Worm (Caenorhabditis elegans) whole organism, young adult: ENCODE data around the gene soc-1.

ENCODE experiments used
- B0261.1 ChIP-seq: sonication (generic microtip); optimal IDR thresholded peaks from 2 replicates; lab custom pipeline; 2016; ENCODE audit warnings: mild to moderate bottlenecking, missing genetic modification characterization, moderate library complexity, missing compliant biosample characterization
- B0336.3 ChIP-seq: fragments of 200-800 bp; sonication (Bioruptor generic); IDR thresholded peaks from 2 replicates; pipeline ENCODE4 v1.3.6; 2022; ENCODE audit warnings: missing genetic modification characterization, missing compliant biosample characterization
- C17E4.6 ChIP-seq: fragments of 200-800 bp; sonication (Bioruptor generic); IDR thresholded peaks from 2 replicates; pipeline ENCODE4 v1.3.6; 2022; ENCODE audit warnings: missing genetic modification reagents, missing genetic modification characterization, missing compliant biosample characterization
- F57C9.4 ChIP-seq: sonication (generic microtip); optimal IDR thresholded peaks from 2 replicates; lab custom pipeline; 2017; ENCODE audit warnings: mild to moderate bottlenecking, missing genetic modification characterization, missing compliant biosample characterization
- K12H6.12 ChIP-seq: fragments of 200-800 bp; sonication (Bioruptor generic); optimal IDR thresholded peaks from 2 replicates; lab custom pipeline; 2018; ENCODE audit warnings: mild to moderate bottlenecking, missing genetic modification characterization, missing compliant biosample characterization
- Y53G8AR.9 ChIP-seq: fragments of 200-800 bp; sonication (Bioruptor generic); conservative IDR thresholded peaks from 2 replicates; pipeline ENCODE4 v1.3.6; 2022; ENCODE audit warnings: missing genetic modification reagents, missing genetic modification characterization, missing compliant biosample characterization
- aptf-2 ChIP-seq: fragments of 200-800 bp; sonication (Bioruptor generic); conservative IDR thresholded peaks from 2 replicates; pipeline ENCODE4 v1.3.6; 2022; ENCODE audit warnings: missing genetic modification reagents, missing genetic modification characterization, missing compliant biosample characterization
- atf-7 ChIP-seq: sonication (generic microtip); optimal IDR thresholded peaks from 2 replicates; lab custom pipeline; 2017; ENCODE audit warnings: mild to moderate bottlenecking, missing genetic modification characterization, missing compliant biosample characterization
- ccch-3 ChIP-seq: fragments of 200-800 bp; sonication (Bioruptor generic); optimal IDR thresholded peaks from 2 replicates; lab custom pipeline; 2018; ENCODE audit warnings: mild to moderate bottlenecking, missing genetic modification characterization, missing compliant biosample characterization
- cebp-1 ChIP-seq, 2 experiments: fragments of 200-800 bp in 1 of 2; sonication (Bioruptor generic) in 1 of 2; sonication (generic microtip) in 1 of 2; IDR thresholded peaks in 1 of 2; optimal IDR thresholded peaks in 1 of 2; 2 replicates each; pipeline versions ENCODE4 v1.3.6 to Lab custom; 2017 to 2022; ENCODE audit warnings: missing compliant biosample characterization in 2 of 2, missing genetic modification characterization in 2 of 2, mild to moderate bottlenecking in 1 of 2, missing genetic modification reagents in 1 of 2, moderate library complexity in 1 of 2
- cebp-2 ChIP-seq: fragments of 200-800 bp; sonication (Bioruptor generic); IDR thresholded peaks from 2 replicates; pipeline ENCODE4 v1.3.6; 2022; ENCODE audit warnings: missing genetic modification characterization, missing compliant biosample characterization
- chd-7 ChIP-seq: sonication (generic microtip); optimal IDR thresholded peaks from 2 replicates; lab custom pipeline; 2016; ENCODE audit warnings: mild to moderate bottlenecking, missing genetic modification characterization, moderate library complexity, missing compliant biosample characterization
- egrh-3 ChIP-seq: fragments of 200-800 bp; sonication (Bioruptor generic); IDR thresholded peaks from 2 replicates; pipeline ENCODE4 v1.3.6; 2022; ENCODE audit warnings: missing genetic modification reagents, missing genetic modification characterization, missing compliant biosample characterization
- hlh-12 ChIP-seq: sonication (generic microtip); optimal IDR thresholded peaks from 2 replicates; lab custom pipeline; 2016; ENCODE audit warnings: missing genetic modification characterization, missing compliant biosample characterization
- hlh-26 ChIP-seq: fragments of 200-800 bp; sonication (Bioruptor generic); conservative IDR thresholded peaks from 2 replicates; pipeline ENCODE4 v1.3.6; 2022; ENCODE audit warnings: missing genetic modification reagents, missing genetic modification characterization, missing compliant biosample characterization
- hmg-20 ChIP-seq: fragments of 200-800 bp; sonication (Bioruptor generic); IDR thresholded peaks from 2 replicates; pipeline ENCODE4 v1.3.6; 2022; ENCODE audit warnings: missing genetic modification reagents, missing genetic modification characterization, missing compliant biosample characterization
- let-607 ChIP-seq, 2 experiments: fragments of 200-800 bp in 1 of 2; sonication (Bioruptor generic) in 1 of 2; sonication (generic microtip) in 1 of 2; optimal IDR thresholded peaks; 2 replicates each; lab custom pipeline; 2016 to 2018; ENCODE audit warnings: mild to moderate bottlenecking in 2 of 2, missing compliant biosample characterization in 2 of 2, missing genetic modification characterization in 2 of 2, moderate library complexity in 2 of 2, missing genotype in 1 of 2
- lin-26 ChIP-seq: fragments of 200-800 bp; sonication (Bioruptor generic); IDR thresholded peaks from 2 replicates; pipeline ENCODE4 v1.3.6; 2022; ENCODE audit warnings: missing genetic modification reagents, missing genetic modification characterization, missing compliant biosample characterization
- lin-40 ChIP-seq: sonication (generic microtip); optimal IDR thresholded peaks from 2 replicates; lab custom pipeline; 2016; ENCODE audit warnings: missing genetic modification characterization, mild to moderate bottlenecking, missing compliant biosample characterization, missing genotype, missing genetic modification reagents
- lsl-1 ChIP-seq: fragments of 200-800 bp; sonication (Bioruptor generic); optimal IDR thresholded peaks from 2 replicates; lab custom pipeline; 2018; ENCODE audit warnings: mild to moderate bottlenecking, missing genetic modification characterization, moderate library complexity, missing compliant biosample characterization
- madf-3 ChIP-seq: fragments of 200-800 bp; sonication (Bioruptor generic); IDR thresholded peaks from 2 replicates; pipeline ENCODE4 v1.3.6; 2022; ENCODE audit warnings: missing genetic modification reagents, missing genetic modification characterization, missing compliant biosample characterization
- madf-8 ChIP-seq: fragments of 200-800 bp; sonication (Bioruptor generic); conservative IDR thresholded peaks from 2 replicates; pipeline ENCODE4 v1.3.6; 2022; ENCODE audit warnings: missing genetic modification reagents, missing genetic modification characterization, missing compliant biosample characterization
- mcd-1 ChIP-seq: fragments of 200-800 bp; sonication (Bioruptor generic); IDR thresholded peaks from 2 replicates; pipeline ENCODE4 v1.3.6; 2022; ENCODE audit warnings: missing genetic modification reagents, missing genetic modification characterization, missing compliant biosample characterization
- mxl-1 ChIP-seq: sonication (generic microtip); optimal IDR thresholded peaks from 2 replicates; lab custom pipeline; 2016; ENCODE audit warnings: missing genetic modification characterization, missing compliant biosample characterization
- nfya-2 ChIP-seq: fragments of 200-800 bp; sonication (Bioruptor generic); IDR thresholded peaks from 2 replicates; pipeline ENCODE4 v1.3.6; 2022; ENCODE audit warnings: missing genetic modification reagents, missing genetic modification characterization, missing compliant biosample characterization
- nfyb-1 ChIP-seq: fragments of 200-800 bp; sonication (Bioruptor generic); IDR thresholded peaks from 2 replicates; pipeline ENCODE4 v1.3.6; 2022; ENCODE audit warnings: missing genetic modification reagents, missing genetic modification characterization, missing compliant biosample characterization
- nhr-179 ChIP-seq: sonication (generic microtip); optimal IDR thresholded peaks from 2 replicates; lab custom pipeline; 2016; ENCODE audit warnings: mild to moderate bottlenecking, missing genetic modification characterization, missing compliant biosample characterization
- nhr-27 ChIP-seq: fragments of 200-800 bp; sonication (Bioruptor generic); optimal IDR thresholded peaks from 2 replicates; lab custom pipeline; 2018; ENCODE audit warnings: mild to moderate bottlenecking, missing genetic modification characterization, moderate library complexity, missing compliant biosample characterization
- nhr-80 ChIP-seq: sonication (generic microtip); optimal IDR thresholded peaks from 2 replicates; lab custom pipeline; 2016; ENCODE audit warnings: missing genetic modification characterization, missing compliant biosample characterization
- pbrm-1 ChIP-seq: fragments of 200-800 bp; sonication (Bioruptor generic); IDR thresholded peaks from 2 replicates; pipeline ENCODE4 v1.3.6; 2022; ENCODE audit warnings: missing genetic modification reagents, missing genetic modification characterization, missing compliant biosample characterization
- rec-8 ChIP-seq, 2 experiments: sonication (generic microtip); optimal IDR thresholded peaks; 2 replicates each; lab custom pipeline; 2016; ENCODE audit warnings: mild to moderate bottlenecking in 2 of 2, missing genetic modification characterization in 2 of 2, missing genetic modification reagents in 2 of 2, missing genotype in 2 of 2, missing biosample characterization in 1 of 2, missing compliant biosample characterization in 1 of 2, moderate library complexity in 1 of 2
- tbp1 ChIP-seq: fragments of 200-800 bp; sonication (Bioruptor generic); optimal IDR thresholded peaks from 2 replicates; lab custom pipeline; 2018; ENCODE audit warnings: mild to moderate bottlenecking, missing genetic modification characterization, missing compliant biosample characterization
- tbx-9 ChIP-seq: sonication (generic microtip); optimal IDR thresholded peaks from 2 replicates; lab custom pipeline; 2016; ENCODE audit warnings: borderline replicate concordance, missing genetic modification characterization, inconsistent platforms, missing compliant biosample characterization
- zim-3 ChIP-seq: sonication (generic microtip); optimal IDR thresholded peaks from 2 replicates; lab custom pipeline; 2017; ENCODE audit warnings: mild to moderate bottlenecking, missing genetic modification characterization, moderate library complexity, missing compliant biosample characterization
- ztf-26 ChIP-seq: sonication (generic microtip); optimal IDR thresholded peaks from 2 replicates; lab custom pipeline; 2017; ENCODE audit warnings: missing genetic modification characterization, missing compliant biosample characterization
- ztf-6 ChIP-seq: fragments of 200-800 bp; sonication (Bioruptor generic); IDR thresholded peaks from 2 replicates; pipeline ENCODE4 v1.3.6; 2022; ENCODE audit warnings: missing genetic modification reagents, missing genetic modification characterization, missing compliant biosample characterization

Gene soc-1

DNA sequence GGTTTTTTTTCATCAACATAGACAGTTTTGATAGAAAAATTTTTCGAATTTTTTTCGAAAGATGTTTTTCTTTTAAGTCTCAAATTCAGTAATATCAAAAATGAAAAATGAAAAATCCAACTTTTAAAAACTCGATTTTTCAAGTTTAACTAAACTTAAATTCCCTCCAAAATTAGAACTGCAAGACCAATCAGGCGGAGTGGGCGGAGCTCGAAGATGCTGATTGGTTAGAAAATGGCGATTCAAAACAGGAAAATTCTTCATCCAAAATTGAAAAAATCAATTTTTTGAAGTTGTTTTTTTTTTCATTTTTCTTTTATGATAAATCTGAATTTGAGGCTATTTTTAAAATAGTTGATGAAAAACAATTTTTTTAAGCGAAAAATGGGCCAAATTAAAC is 18.0 kb upstream of the soc-1 start:
- no peak for TF ChIP-seq tbp1 (GFP tag; lab: Kevin White, UChicago)
- TF ChIP-seq K12H6.12 (tag; lab: Kevin White, UChicago) = no peak
- TF ChIP-seq C17E4.6 (GFP tag; lab: Robert Waterston, UW) = no peak
- peak; percentile 75 for TF ChIP-seq nfyb-1 (GFP tag; lab: Robert Waterston, UW)
- TF ChIP-seq madf-8 (GFP tag; lab: Robert Waterston, UW) = no peak
- no peak for TF ChIP-seq nhr-80 (tag; lab: Kevin White, UChicago)

DNA sequence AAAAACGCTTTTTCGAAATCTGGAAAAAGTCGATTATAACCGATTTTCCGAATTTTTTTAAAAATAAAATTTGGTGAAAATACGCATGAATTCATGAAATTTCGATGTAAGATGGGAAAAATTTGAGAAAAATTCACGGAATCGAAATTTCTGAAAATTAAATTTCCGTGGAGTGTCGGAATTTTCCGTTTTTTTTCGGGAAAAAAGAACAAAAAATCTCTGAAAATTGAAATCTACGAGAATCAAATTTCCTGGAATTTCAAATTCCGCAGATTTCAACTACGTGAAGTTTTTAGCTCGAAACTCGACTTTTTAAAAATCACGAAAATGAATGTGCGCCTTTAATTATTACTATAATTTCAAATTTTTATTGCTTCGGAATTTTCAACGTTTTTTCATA is 16.4 kb upstream of the soc-1 start:
- no peak for TF ChIP-seq egrh-3
- no peak for TF ChIP-seq cebp-2 (GFP tag; lab: Robert Waterston, UW)
- no peak for TF ChIP-seq nhr-179 (tag; lab: Kevin White, UChicago)
- TF ChIP-seq pbrm-1 = no peak
- no peak for TF ChIP-seq hmg-20 (GFP tag; lab: Robert Waterston, UW)
- TF ChIP-seq aptf-2 (GFP tag; lab: Robert Waterston, UW) = no peak
- no peak for TF ChIP-seq mcd-1 (GFP tag; lab: Robert Waterston, UW)
- TF ChIP-seq tbp1 (GFP tag; lab: Kevin White, UChicago) = no peak
- no peak for TF ChIP-seq hlh-12
- TF ChIP-seq ccch-3 = no peak
- TF ChIP-seq nfya-2 (GFP tag; lab: Robert Waterston, UW) = no peak

DNA sequence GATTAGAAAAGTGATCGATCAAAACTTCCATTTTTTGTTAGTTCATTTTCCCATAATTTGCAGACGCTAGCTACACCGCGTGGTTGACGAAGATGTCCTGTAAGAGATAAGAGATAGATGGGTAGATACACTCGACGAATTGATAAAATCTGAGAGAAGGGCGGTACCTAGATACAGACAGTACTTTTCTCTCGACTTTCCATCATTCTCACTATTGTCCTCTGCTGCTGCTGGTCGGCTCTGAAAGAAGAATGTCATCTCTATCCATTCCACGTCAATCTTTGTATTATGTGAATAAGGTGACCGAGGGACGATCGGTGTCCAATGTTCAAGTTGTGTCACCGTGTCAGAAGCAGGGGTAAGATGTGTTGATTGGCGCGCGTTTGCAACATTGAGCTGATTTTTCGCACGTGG is 14.2 kb upstream of the soc-1 start, which contains the start of gene pmt-2:
Gene pmt-2 (plus strand): TSS at position 64 of the 414 bp plus-strand sequence.
- 0 out of 2 replicates have a peak, but pooled peaks have one; percentile 54 for TF ChIP-seq B0336.3
- no peak for TF ChIP-seq mxl-1
- 0 out of 2 replicates have a peak, but pooled peaks have one; percentile 16 for TF ChIP-seq madf-3
- TF ChIP-seq Y53G8AR.9 (GFP tag; lab: Robert Waterston, UW) = no peak
- no peak for TF ChIP-seq cebp-1 (GFP tag; IDR thresholded peaks at IDR 0.05; lab: Robert Waterston, UW)
- TF ChIP-seq cebp-1 (tag; optimal IDR thresholded peaks at IDR 0.05; lab: Kevin White, UChicago) = peak; percentile 4
- peak; percentile 48 for TF ChIP-seq atf-7 (tag; lab: Kevin White, UChicago)
- no peak for TF ChIP-seq zim-3 (tag; lab: Kevin White, UChicago)
- peak; percentile 14 for TF ChIP-seq F57C9.4
- no peak for TF ChIP-seq lsl-1 (GFP tag; lab: Kevin White, UChicago)
- peak; percentile 21 for TF ChIP-seq lin-40
- TF ChIP-seq ztf-26 (tag; lab: Kevin White, UChicago) = peak; percentile 35
- peak; percentile 71 for TF ChIP-seq nhr-80 (tag; lab: Kevin White, UChicago)
- TF ChIP-seq chd-7 (tag; lab: Kevin White, UChicago) = peak; percentile 10
- TF ChIP-seq lin-26 (GFP tag; lab: Robert Waterston, UW) = 0 out of 2 replicates have a peak, but pooled peaks have one; percentile 11
- no peak for TF ChIP-seq B0261.1 (tag; lab: Kevin White, UChicago)
- TF ChIP-seq tbx-9 = no peak
- TF ChIP-seq let-607 (tag; optimal IDR thresholded peaks at IDR 0.05; lab: Kevin White, UChicago) = peak in 1 of 2 experiments; percentile 54
- TF ChIP-seq nhr-27 (tag; lab: Kevin White, UChicago) = peak; percentile 5
- no peak for TF ChIP-seq rec-8 (tag; optimal IDR thresholded peaks at IDR 0.05; lab: Kevin White, UChicago)

DNA sequence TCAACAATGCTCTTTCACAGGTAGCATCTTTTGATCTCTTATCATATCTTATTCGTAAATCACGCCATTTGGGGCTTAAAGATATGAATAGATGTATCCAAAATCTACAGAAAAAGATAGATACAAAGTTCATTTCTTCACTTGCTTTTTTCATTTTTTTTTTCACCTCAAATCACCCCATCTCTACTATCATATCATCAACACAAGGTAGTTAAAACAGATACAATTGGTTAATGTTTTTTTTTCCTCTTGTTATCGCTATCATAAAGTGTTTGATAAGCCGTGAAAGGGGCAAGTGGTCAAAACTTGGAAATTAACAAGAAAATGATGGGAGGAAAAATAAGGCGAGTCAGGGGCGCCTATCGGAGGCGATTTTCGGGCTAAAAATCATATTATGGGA is 12.5 kb upstream of the soc-1 start:
- TF ChIP-seq nhr-80 (tag; lab: Kevin White, UChicago) = peak; percentile 60
- no peak for TF ChIP-seq hlh-26 (GFP tag; lab: Robert Waterston, UW)
- no peak for TF ChIP-seq ztf-6
